Fruit fly (Drosophila melanogaster) S2 (cell line): Measurements from ENCODE around the gene CG43439.

ENCODE experiments used
- CG8478 ChIP-seq: fragments of >200 bp; optimal IDR thresholded peaks from 2 replicates; lab custom pipeline; 2018
- CTCF ChIP-seq, 2 experiments: fragments of >200 bp; optimal IDR thresholded peaks; 2 replicates each; lab custom pipeline; 2018

DNA sequence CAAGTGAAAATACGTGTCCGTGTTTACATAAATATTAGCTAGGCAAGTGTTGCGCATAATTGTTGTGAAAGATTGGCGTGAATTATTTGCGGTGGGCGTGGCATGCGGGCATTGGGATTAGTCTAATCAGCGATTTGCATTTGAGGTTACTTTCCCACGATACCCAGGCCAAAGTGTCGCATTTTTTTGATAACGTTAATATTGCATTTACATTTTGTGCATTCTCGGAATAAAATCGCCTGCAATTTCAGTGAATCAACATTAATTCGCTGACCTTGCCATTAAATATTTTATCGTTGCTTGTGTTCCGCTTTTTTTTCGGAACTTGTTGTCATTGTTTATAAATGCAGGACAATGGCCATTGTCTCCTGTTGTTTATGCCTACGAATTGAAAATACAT lies 18.0 kb upstream of the CG43439 start:
- TF ChIP-seq CG8478 (lab: Kevin White, UChicago) = no peak
- TF ChIP-seq CTCF (optimal IDR thresholded peaks at IDR 0.05; lab: Kevin White, UChicago) = no peak
